Worm (Caenorhabditis elegans) whole organism, L3 larva: ENCODE data around the gene his-1.

Experiments used
- R02D3.7 ChIP-seq: fragments of 150-350 bp; optimal IDR thresholded peaks from 2 replicates; lab custom pipeline; 2014; ENCODE audit warnings: missing biosample characterization, missing genetic modification characterization
- ZK546.5 ChIP-seq: sonication (generic microtip); optimal IDR thresholded peaks from 2 replicates; lab custom pipeline; 2017; ENCODE audit warnings: missing biosample characterization, missing genetic modification characterization
- ama-1 ChIP-seq: fragments of 150-350 bp; optimal IDR thresholded peaks from 2 replicates; lab custom pipeline; 2018
- ceh-28 ChIP-seq: fragments of 150-350 bp; optimal IDR thresholded peaks from 2 replicates; lab custom pipeline; 2014; ENCODE audit warnings: missing biosample characterization, missing genetic modification reagents, missing genetic modification characterization
- ceh-82 ChIP-seq: fragments of 150-350 bp; optimal IDR thresholded peaks from 2 replicates; lab custom pipeline; 2014; ENCODE audit warnings: missing biosample characterization, missing genetic modification characterization
- ceh-9 ChIP-seq: sonication (generic microtip); optimal IDR thresholded peaks from 2 replicates; lab custom pipeline; 2018; ENCODE audit warnings: missing biosample characterization, missing genetic modification characterization
- daf-12 ChIP-seq: fragments of 150-350 bp; optimal IDR thresholded peaks from 2 replicates; lab custom pipeline; 2014; ENCODE audit warnings: missing biosample characterization, missing genetic modification reagents, missing genetic modification characterization
- egl-27 ChIP-seq: sonication (generic microtip); optimal IDR thresholded peaks from 4 replicates; lab custom pipeline; 2017; ENCODE audit warnings: missing biosample characterization, missing genetic modification reagents, missing genetic modification characterization
- elt-1 ChIP-seq: fragments of 150-350 bp; optimal IDR thresholded peaks from 2 replicates; lab custom pipeline; 2014; ENCODE audit warnings: missing biosample characterization, missing genetic modification characterization
- elt-2 ChIP-seq: sonication (generic microtip); optimal IDR thresholded peaks from 2 replicates; lab custom pipeline; 2016; ENCODE audit warnings: missing genetic modification reagents, mild to moderate bottlenecking, missing genetic modification characterization, missing compliant biosample characterization
- elt-3 ChIP-seq, 3 experiments: fragments of 150-350 bp in 1 of 3; sonication (generic microtip) in 2 of 3; optimal IDR thresholded peaks; 2 replicates in 2 of 3; 4 replicates in 1 of 3; lab custom pipeline; 2014 to 2017; ENCODE audit warnings: missing biosample characterization in 3 of 3, missing genetic modification characterization in 3 of 3
- eor-1 ChIP-seq, 2 experiments: fragments of 150-350 bp; optimal IDR thresholded peaks; 2 replicates each; lab custom pipeline; 2014 to 2018; ENCODE audit warnings: missing biosample characterization in 2 of 2, missing genetic modification characterization in 2 of 2
- fkh-2 ChIP-seq: fragments of 150-350 bp; optimal IDR thresholded peaks from 2 replicates; lab custom pipeline; 2014; ENCODE audit warnings: missing biosample characterization, missing genetic modification reagents, missing genetic modification characterization
- hmg-11 ChIP-seq: sonication (generic microtip); optimal IDR thresholded peaks from 2 replicates; lab custom pipeline; 2016; ENCODE audit warnings: missing genetic modification characterization, missing compliant biosample characterization
- lin-15B ChIP-seq: fragments of 150-350 bp; optimal IDR thresholded peaks from 2 replicates; lab custom pipeline; 2014; ENCODE audit warnings: missing biosample characterization, missing genetic modification characterization
- lin-39 ChIP-seq: fragments of 150-350 bp; optimal IDR thresholded peaks from 2 replicates; lab custom pipeline; 2018; ENCODE audit warnings: missing biosample characterization, missing genetic modification reagents, missing genetic modification characterization
- lsy-12 ChIP-seq: sonication (generic microtip); optimal IDR thresholded peaks from 2 replicates; lab custom pipeline; 2016; ENCODE audit warnings: mild to moderate bottlenecking, missing genetic modification characterization, missing compliant biosample characterization
- mml-1 ChIP-seq: fragments of 150-350 bp; sonication (generic microtip); optimal IDR thresholded peaks from 3 replicates; lab custom pipeline; 2014; ENCODE audit warnings: missing biosample characterization, missing genetic modification characterization
- nfya-1 ChIP-seq: sonication (generic microtip); optimal IDR thresholded peaks from 2 replicates; lab custom pipeline; 2017; ENCODE audit warnings: missing genetic modification characterization, mild to moderate bottlenecking, missing compliant biosample characterization, antibody characterized with exemption, moderate library complexity; ENCODE audit not compliant: insufficient read depth
- nhr-12 ChIP-seq: fragments of 150-350 bp; optimal IDR thresholded peaks from 2 replicates; lab custom pipeline; 2014; ENCODE audit warnings: missing biosample characterization, missing genetic modification characterization
- nhr-25 ChIP-seq: sonication (generic microtip); optimal IDR thresholded peaks from 2 replicates; lab custom pipeline; 2017; ENCODE audit warnings: missing biosample characterization, missing genetic modification characterization
- nhr-28 ChIP-seq: fragments of 150-350 bp; optimal IDR thresholded peaks from 2 replicates; lab custom pipeline; 2014; ENCODE audit warnings: missing biosample characterization, missing genetic modification characterization
- nhr-43 ChIP-seq: sonication (generic microtip); optimal IDR thresholded peaks from 2 replicates; lab custom pipeline; 2016; ENCODE audit warnings: mild to moderate bottlenecking, missing genetic modification characterization, missing compliant biosample characterization; ENCODE audit not compliant: poor library complexity, severe bottlenecking
- nhr-77 ChIP-seq: fragments of 150-350 bp; optimal IDR thresholded peaks from 2 replicates; lab custom pipeline; 2014; ENCODE audit warnings: missing biosample characterization, missing genetic modification characterization
- pha-4 ChIP-seq: fragments of 150-350 bp; optimal IDR thresholded peaks from 2 replicates; lab custom pipeline; 2014; ENCODE audit warnings: missing biosample characterization, missing genetic modification reagents, missing genetic modification characterization
- pqm-1 ChIP-seq: fragments of 150-350 bp; optimal IDR thresholded peaks from 2 replicates; lab custom pipeline; 2017; ENCODE audit warnings: missing biosample characterization, missing genetic modification characterization, inconsistent platforms
- sea-2 ChIP-seq: fragments of 150-350 bp; sonication (generic microtip); optimal IDR thresholded peaks from 4 replicates; lab custom pipeline; 2014; ENCODE audit warnings: missing biosample characterization, missing genetic modification reagents, missing genetic modification characterization
- skn-1 ChIP-seq: fragments of 150-350 bp; optimal IDR thresholded peaks from 2 replicates; lab custom pipeline; 2014; ENCODE audit warnings: missing biosample characterization, missing genetic modification characterization
- snpc-4 ChIP-seq: fragments of 150-350 bp; optimal IDR thresholded peaks from 2 replicates; lab custom pipeline; 2014; ENCODE audit warnings: missing biosample characterization, missing genetic modification characterization
- unc-39 ChIP-seq: sonication (generic microtip); optimal IDR thresholded peaks from 4 replicates; lab custom pipeline; 2017; ENCODE audit warnings: missing biosample characterization, missing genetic modification characterization
- zag-1 ChIP-seq: fragments of 150-350 bp; optimal IDR thresholded peaks from 2 replicates; lab custom pipeline; 2014; ENCODE audit warnings: missing biosample characterization, missing genetic modification characterization
- ztf-11 ChIP-seq: fragments of 150-350 bp; optimal IDR thresholded peaks from 2 replicates; lab custom pipeline; 2014; ENCODE audit warnings: missing biosample characterization, missing genetic modification characterization
- ztf-4 ChIP-seq: fragments of 150-350 bp; optimal IDR thresholded peaks from 2 replicates; lab custom pipeline; 2014; ENCODE audit warnings: missing biosample characterization, missing genetic modification characterization

The his-1 gene

DNA sequence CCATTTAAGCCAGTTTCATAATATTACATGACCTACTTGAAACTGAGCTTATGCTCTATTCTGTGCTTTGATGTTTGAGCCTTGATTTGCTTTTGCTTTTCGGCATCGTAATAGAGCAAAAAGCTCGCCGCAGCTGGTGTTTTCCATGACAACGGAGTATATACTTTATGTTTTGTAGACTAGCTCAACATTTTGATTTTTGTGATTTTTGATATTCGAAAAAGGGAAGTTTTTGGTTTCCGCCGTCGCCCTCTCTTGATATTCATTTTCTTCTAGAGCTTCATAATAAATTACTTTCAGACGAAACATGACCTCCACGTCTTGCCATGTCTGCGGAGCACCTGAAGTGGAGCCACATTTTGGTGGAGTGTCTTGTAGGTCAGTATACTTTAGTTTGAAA, 40.0 kb upstream of the his-1 start, which contains the start of gene nhr-63:
nhr-63 (plus strand) TSS at position 301 of the 400 bp plus-strand sequence.
- TF ChIP-seq elt-2 (tag; lab: Kevin White, UChicago) (no peak), ztf-4 (tag; lab: Kevin White, UChicago) (no peak)

DNA sequence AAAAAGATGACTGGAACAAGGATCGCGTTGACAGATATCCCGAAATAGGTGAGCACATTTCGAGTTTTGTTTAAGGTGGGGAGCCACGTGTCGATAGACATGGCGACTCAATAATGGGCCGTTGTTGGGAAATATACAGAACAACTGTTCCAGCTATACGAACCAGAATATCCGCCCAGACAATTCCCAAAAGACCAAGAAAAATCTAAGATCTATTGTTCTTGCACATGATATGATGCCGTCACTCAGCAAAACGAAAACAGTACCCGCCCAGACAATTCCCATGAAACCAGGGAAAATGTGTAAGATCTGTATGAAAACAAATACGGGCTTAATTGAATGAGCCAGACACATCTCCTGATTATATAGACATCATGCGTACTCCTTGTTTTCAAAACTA, 34.8 kb upstream of the his-1 start, which contains the start of gene str-231:
str-231 (minus strand) TSS at position 101 of the 400 bp plus-strand sequence.
- TF ChIP-seq ceh-82 (tag; lab: Kevin White, UChicago): no peak
- no peak for TF ChIP-seq lsy-12
- no peak for TF ChIP-seq elt-3 (tag; optimal IDR thresholded peaks at IDR 0.05; lab: Kevin White, UChicago)
- no peak for TF ChIP-seq fkh-2
- TF ChIP-seq ama-1 (lab: Kevin White, UChicago): no peak
- no peak for TF ChIP-seq unc-39 (tag; lab: Kevin White, UChicago)
- TF ChIP-seq nhr-43 (tag; lab: Kevin White, UChicago): no peak
- TF ChIP-seq ZK546.5: no peak
- no peak for TF ChIP-seq R02D3.7 (tag; lab: Kevin White, UChicago)
- no peak for TF ChIP-seq nhr-25 (tag; lab: Kevin White, UChicago)
- no peak for TF ChIP-seq eor-1 (tag; optimal IDR thresholded peaks at IDR 0.05; lab: Kevin White, UChicago)
- no peak for TF ChIP-seq ztf-4 (tag; lab: Kevin White, UChicago)
- no peak for TF ChIP-seq lin-15B (tag; lab: Kevin White, UChicago)
- no peak for TF ChIP-seq nhr-77 (tag; lab: Kevin White, UChicago)
- no peak for TF ChIP-seq zag-1 (tag; lab: Kevin White, UChicago)
- no peak for TF ChIP-seq pha-4
- TF ChIP-seq, all 47 proteins: peak for 0

DNA sequence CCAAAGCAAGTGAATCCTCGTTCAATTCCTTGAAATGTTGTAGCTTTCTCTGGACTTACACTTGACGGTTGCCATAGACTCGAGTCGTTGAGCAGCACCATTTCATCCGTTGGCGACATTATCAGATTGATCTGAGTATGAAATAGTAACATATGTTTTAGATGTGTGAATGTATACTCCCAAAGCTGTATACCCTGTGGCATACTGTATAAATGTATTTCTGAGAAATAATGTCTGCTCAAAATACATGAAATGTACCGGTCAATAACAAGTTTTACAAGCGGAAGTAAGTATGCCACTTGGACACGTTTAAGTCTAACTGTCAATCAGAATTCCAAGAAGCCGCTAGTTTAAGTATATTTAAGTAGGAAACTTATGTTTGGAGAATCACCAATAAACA, 32.8 kb upstream of the his-1 start, which contains the start of gene str-233:
str-233 (minus strand) TSS at position 101 of the 400 bp plus-strand sequence.
- TF ChIP-seq mml-1 (no peak), hmg-11 (tag; lab: Kevin White, UChicago) (no peak), nhr-28 (no peak), skn-1 (tag; lab: Kevin White, UChicago) (no peak), snpc-4 (tag; lab: Kevin White, UChicago) (no peak), egl-27 (tag; lab: Kevin White, UChicago) (no peak), lin-39 (tag; lab: Kevin White, UChicago) (no peak), ama-1 (lab: Kevin White, UChicago) (no peak)

DNA sequence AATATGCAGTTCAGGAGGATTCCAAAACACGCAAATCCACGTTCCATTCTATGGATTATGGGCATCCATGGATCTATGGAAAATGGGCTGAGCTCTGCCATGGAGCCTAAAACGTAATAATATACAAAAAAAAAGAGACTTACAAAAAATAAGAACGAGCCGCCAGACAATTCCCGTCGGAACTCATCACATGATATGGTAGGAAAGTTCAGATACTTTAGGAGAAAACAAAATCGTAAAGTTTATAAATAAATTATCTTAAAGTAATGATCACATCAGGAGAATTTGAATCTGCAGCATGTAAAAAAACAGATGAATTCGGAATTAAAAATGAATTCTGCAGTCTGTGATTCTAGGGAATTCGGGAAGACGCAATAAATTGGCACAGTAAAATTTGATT, 26.7 kb upstream of the his-1 start, which contains the start of gene str-232:
str-232 (minus strand) TSS at position 101 of the 400 bp plus-strand sequence.
- TF ChIP-seq nhr-25 (tag; lab: Kevin White, UChicago): no peak
- TF ChIP-seq nfya-1 (tag; lab: Kevin White, UChicago): no peak
- no peak for TF ChIP-seq nhr-28
- TF ChIP-seq ZK546.5: no peak
- no peak for TF ChIP-seq elt-3 (tag; optimal IDR thresholded peaks at IDR 0.05; lab: Kevin White, UChicago)
- TF ChIP-seq ztf-11: no peak

DNA sequence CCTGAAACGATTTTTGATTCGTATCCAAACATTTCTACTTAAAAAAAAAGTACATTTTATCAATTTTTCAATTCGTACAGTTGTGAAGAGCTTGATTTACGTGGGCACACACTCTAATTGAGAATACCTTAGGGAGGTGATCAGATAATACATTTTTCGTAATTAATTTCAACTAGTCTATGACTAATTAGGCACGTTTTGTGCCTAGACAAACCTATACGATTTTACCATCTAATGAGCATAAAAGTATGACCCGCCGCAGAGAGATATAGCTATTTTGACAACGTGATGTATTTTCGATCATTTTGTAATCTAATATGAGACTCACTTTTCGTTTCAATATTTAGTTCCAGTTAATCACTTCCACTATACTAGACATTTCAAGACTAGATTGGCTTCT, 25.3 kb upstream of the his-1 start:
- TF ChIP-seq ceh-9 (tag; lab: Kevin White, UChicago) (no peak), pqm-1 (tag; lab: Kevin White, UChicago) (no peak), ZK546.5 (no peak)

DNA sequence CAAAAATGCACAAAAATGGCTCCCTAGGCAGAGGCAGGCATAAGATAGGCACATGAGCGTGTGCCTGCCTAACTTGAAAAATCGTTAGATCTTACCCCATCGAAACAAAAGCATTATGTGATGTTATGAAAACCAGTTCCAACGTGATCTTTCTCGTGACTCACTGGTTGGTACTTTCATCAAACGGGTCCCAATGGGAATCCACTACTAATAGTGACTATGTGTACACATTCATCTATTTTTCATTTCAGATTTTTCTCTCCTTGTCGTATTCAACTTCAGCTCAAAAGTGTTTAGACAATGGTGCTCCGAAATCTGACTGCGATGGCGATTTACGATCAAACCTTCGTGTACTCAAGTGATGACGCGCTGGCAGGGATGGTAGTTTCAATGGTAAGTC, 24.6 kb upstream of the his-1 start, which contains the start of gene srx-43:
srx-43 (plus strand) TSS at position 301 of the 400 bp plus-strand sequence.
- TF ChIP-seq snpc-4 (tag; lab: Kevin White, UChicago) (no peak), lin-39 (tag; lab: Kevin White, UChicago) (no peak), ZK546.5 (no peak), R02D3.7 (tag; lab: Kevin White, UChicago) (no peak), eor-1 (tag; optimal IDR thresholded peaks at IDR 0.05; lab: Kevin White, UChicago) (no peak), unc-39 (tag; lab: Kevin White, UChicago) (no peak), elt-3 (tag; optimal IDR thresholded peaks at IDR 0.05; lab: Kevin White, UChicago) (no peak), elt-2 (tag; lab: Kevin White, UChicago) (no peak), ceh-28 (tag; lab: Kevin White, UChicago) (no peak), daf-12 (tag; lab: Kevin White, UChicago) (no peak), lsy-12 (no peak), nhr-25 (tag; lab: Kevin White, UChicago) (no peak), lin-15B (tag; lab: Kevin White, UChicago) (no peak), sea-2 (GFP tag; lab: Kevin White, UChicago) (no peak), nfya-1 (tag; lab: Kevin White, UChicago) (no peak), skn-1 (tag; lab: Kevin White, UChicago) (no peak), mml-1 (no peak), nhr-12 (tag; lab: Kevin White, UChicago) (no peak), elt-1 (tag; lab: Kevin White, UChicago) (no peak)
